Worm (Caenorhabditis elegans): ENCODE data around the gene Y54G2A.15.

- no peak for TF ChIP-seq unc-86 (tag; optimal IDR thresholded peaks at IDR 0.05)
- TF ChIP-seq nhr-11 (tag; optimal IDR thresholded peaks at IDR 0.05), result no peak
These were observed 9.3 kb downstream of the Y54G2A.15 start, which contains the start of gene pudl-2 for ce11 chrIV:2834516-2834915.

Data from whole organism, late embryonic.